Worm (Caenorhabditis elegans) whole organism, L4 larva: ENCODE data around the gene K06H6.1.

Experiments
- F44E2.7 ChIP-seq: fragments of 200-800 bp; sonication (Bioruptor generic); IDR thresholded peaks from 2 replicates; pipeline ENCODE4 v2.1.2; 2022; ENCODE audit warnings: missing genetic modification characterization, missing compliant biosample characterization
- F49E8.2 ChIP-seq: sonication (generic microtip); optimal IDR thresholded peaks from 2 replicates; lab custom pipeline; 2016; ENCODE audit warnings: missing compliant biosample characterization, mild to moderate bottlenecking, missing genetic modification characterization, borderline replicate concordance
- R02D3.7 ChIP-seq: fragments of 150-350 bp; sonication (generic microtip); optimal IDR thresholded peaks from 3 replicates; lab custom pipeline; 2014; ENCODE audit warnings: missing biosample characterization, missing genetic modification characterization
- Y5F2A.4 ChIP-seq: fragments of 200-800 bp; sonication (Bioruptor generic); optimal IDR thresholded peaks from 2 replicates; lab custom pipeline; 2018; ENCODE audit warnings: mild to moderate bottlenecking, missing genetic modification characterization, missing compliant biosample characterization
- aha-1 ChIP-seq: fragments of 150-350 bp; peaks from one replicate; lab custom pipeline; 2014; ENCODE audit warnings: missing biosample characterization, missing genetic modification characterization
- arid-1 ChIP-seq: fragments of 200-800 bp; sonication (Bioruptor generic); conservative IDR thresholded peaks from 2 replicates; pipeline ENCODE4 v1.3.6; 2022; ENCODE audit warnings: missing genetic modification reagents, missing genetic modification characterization, missing compliant biosample characterization
- ceh-20 ChIP-seq: fragments of 200-800 bp; sonication (Bioruptor generic); IDR thresholded peaks from 2 replicates; pipeline ENCODE4 v1.3.6; 2022; ENCODE audit warnings: missing genetic modification reagents, missing genetic modification characterization, missing compliant biosample characterization
- daf-16 ChIP-seq, 3 experiments: sonication (generic microtip); optimal IDR thresholded peaks; 2 replicates each; lab custom pipeline; 2016 to 2017; ENCODE audit warnings: missing genetic modification characterization in 3 of 3, missing genetic modification reagents in 3 of 3, mild to moderate bottlenecking in 2 of 3, missing compliant biosample characterization in 2 of 3, missing biosample characterization in 1 of 3, moderate library complexity in 1 of 3
- duxl-1 ChIP-seq: sonication (generic microtip); optimal IDR thresholded peaks from 2 replicates; lab custom pipeline; 2016; ENCODE audit warnings: mild to moderate bottlenecking, missing genetic modification characterization, moderate library complexity, missing compliant biosample characterization; ENCODE audit not compliant: poor library complexity
- dve-1 ChIP-seq: sonication (generic microtip); optimal IDR thresholded peaks from 2 replicates; lab custom pipeline; 2017; ENCODE audit warnings: antibody characterized with exemption, mild to moderate bottlenecking, missing genetic modification characterization, missing compliant biosample characterization; ENCODE audit not compliant: insufficient read depth
- egl-27 ChIP-seq: sonication (generic microtip); optimal IDR thresholded peaks from 3 replicates; lab custom pipeline; 2017; ENCODE audit warnings: missing biosample characterization, missing genetic modification reagents, missing genetic modification characterization
- egl-43 ChIP-seq: fragments of 200-800 bp; sonication (Bioruptor generic); IDR thresholded peaks from 2 replicates; pipeline ENCODE4 v1.3.6; 2022; ENCODE audit warnings: missing genetic modification reagents, missing genetic modification characterization, missing compliant biosample characterization
- fos-1 ChIP-seq: fragments of 150-350 bp; optimal IDR thresholded peaks from 2 replicates; lab custom pipeline; 2014; ENCODE audit warnings: missing biosample characterization, missing genetic modification characterization
- hlh-30 ChIP-seq: sonication (generic microtip); optimal IDR thresholded peaks from 2 replicates; lab custom pipeline; 2017; ENCODE audit warnings: antibody characterized with exemption, mild to moderate bottlenecking, missing genetic modification characterization, missing compliant biosample characterization; ENCODE audit not compliant: insufficient read depth
- jun-1 ChIP-seq: fragments of 150-350 bp; optimal IDR thresholded peaks from 2 replicates; lab custom pipeline; 2014; ENCODE audit warnings: missing biosample characterization, missing genetic modification reagents, missing genetic modification characterization
- lim-7 ChIP-seq: fragments of 200-800 bp; sonication (Bioruptor generic); IDR thresholded peaks from 2 replicates; pipeline ENCODE4 v1.3.6; 2022; ENCODE audit warnings: missing genetic modification characterization, missing compliant biosample characterization
- lin-1 ChIP-seq: fragments of 200-800 bp; sonication (Bioruptor generic); IDR thresholded peaks from 2 replicates; pipeline ENCODE4 v1.3.6; 2022; ENCODE audit warnings: missing genetic modification reagents, missing genetic modification characterization, missing compliant biosample characterization
- lin-13 ChIP-seq: fragments of 150-350 bp; optimal IDR thresholded peaks from 2 replicates; lab custom pipeline; 2014; ENCODE audit warnings: missing biosample characterization, missing genetic modification reagents, missing genetic modification characterization
- lin-38 ChIP-seq: fragments of 200-800 bp; sonication (Bioruptor generic); IDR thresholded peaks from 2 replicates; pipeline ENCODE4 v1.3.6; 2022; ENCODE audit warnings: missing genetic modification reagents, missing genetic modification characterization, missing compliant biosample characterization
- madf-9 ChIP-seq: fragments of 200-800 bp; sonication (Bioruptor generic); conservative IDR thresholded peaks from 2 replicates; pipeline ENCODE4 v1.3.6; 2022; ENCODE audit warnings: missing genetic modification reagents, missing genetic modification characterization, missing compliant biosample characterization
- mdl-1 ChIP-seq, 2 experiments: fragments of 150-350 bp in 1 of 2; sonication (generic microtip) in 1 of 2; optimal IDR thresholded peaks; 2 replicates each; lab custom pipeline; 2014 to 2017; ENCODE audit warnings: missing biosample characterization in 2 of 2, missing genetic modification characterization in 2 of 2
- nhr-111 ChIP-seq: fragments of 200-800 bp; sonication (Bioruptor generic); optimal IDR thresholded peaks from 2 replicates; lab custom pipeline; 2018; ENCODE audit warnings: mild to moderate bottlenecking, missing genetic modification characterization, missing compliant biosample characterization
- nhr-41 ChIP-seq: fragments of 200-800 bp; sonication (Bioruptor generic); IDR thresholded peaks from 2 replicates; pipeline ENCODE4 v1.3.6; 2022; ENCODE audit warnings: missing genetic modification reagents, missing genetic modification characterization, missing compliant biosample characterization
- nhr-42 ChIP-seq: fragments of 200-800 bp; sonication (Bioruptor generic); IDR thresholded peaks from 2 replicates; pipeline ENCODE4 v1.3.6; 2022; ENCODE audit warnings: missing genetic modification characterization, missing compliant biosample characterization
- php-3 ChIP-seq: fragments of 200-800 bp; sonication (Bioruptor generic); IDR thresholded peaks from 2 replicates; pipeline ENCODE4 v1.3.6; 2022; ENCODE audit warnings: missing genetic modification reagents, missing genetic modification characterization, missing compliant biosample characterization
- pqm-1 ChIP-seq: sonication (generic microtip); optimal IDR thresholded peaks from 2 replicates; lab custom pipeline; 2017; ENCODE audit warnings: missing biosample characterization, missing genetic modification characterization
- saeg-2 ChIP-seq: fragments of 200-800 bp; sonication (Bioruptor generic); IDR thresholded peaks from 2 replicates; pipeline ENCODE4 v1.3.6; 2022; ENCODE audit warnings: missing genetic modification reagents, missing genetic modification characterization, missing compliant biosample characterization
- set-16 ChIP-seq: fragments of 200-800 bp; sonication (Bioruptor generic); IDR thresholded peaks from 2 replicates; pipeline ENCODE4 v1.3.6; 2022; ENCODE audit warnings: missing genetic modification reagents, missing genetic modification characterization, missing compliant biosample characterization
- snpc-1.2 ChIP-seq: fragments of 200-800 bp; sonication (Bioruptor generic); IDR thresholded peaks from 2 replicates; pipeline ENCODE4 v1.3.6; 2022; ENCODE audit warnings: missing genetic modification reagents, missing genetic modification characterization, missing compliant biosample characterization
- snpc-4 ChIP-seq: fragments of 150-350 bp; optimal IDR thresholded peaks from 2 replicates; lab custom pipeline; 2014; ENCODE audit warnings: missing biosample characterization, missing genetic modification characterization
- spr-1 ChIP-seq: sonication (generic microtip); optimal IDR thresholded peaks from 2 replicates; lab custom pipeline; 2016; ENCODE audit warnings: mild to moderate bottlenecking, missing genetic modification characterization, missing compliant biosample characterization
- unc-130 ChIP-seq: sonication (generic microtip); optimal IDR thresholded peaks from 2 replicates; lab custom pipeline; 2016; ENCODE audit warnings: missing genetic modification reagents, missing genetic modification characterization, missing compliant biosample characterization
- unc-39 ChIP-seq: sonication (generic microtip); optimal IDR thresholded peaks from 2 replicates; lab custom pipeline; 2017; ENCODE audit warnings: missing biosample characterization, missing genetic modification characterization
- unc-62 ChIP-seq, 3 experiments: fragments of 150-350 bp in 1 of 3; sonication (generic microtip); optimal IDR thresholded peaks in 2 of 3; peaks in 1 of 3; 1 replicate in 1 of 3; 2 replicates in 2 of 3; lab custom pipeline; 2014 to 2017; ENCODE audit warnings: missing biosample characterization in 3 of 3, missing genetic modification characterization in 3 of 3, missing genetic modification reagents in 3 of 3, missing genotype in 1 of 3
- zfp-3 ChIP-seq: fragments of 200-800 bp; sonication (Bioruptor generic); conservative IDR thresholded peaks from 2 replicates; pipeline ENCODE4 v1.3.6; 2022; ENCODE audit warnings: missing genetic modification reagents, missing genetic modification characterization, missing compliant biosample characterization
- zip-2 ChIP-seq: fragments of 150-350 bp; optimal IDR thresholded peaks from 2 replicates; lab custom pipeline; 2014; ENCODE audit warnings: missing biosample characterization, missing genetic modification characterization

The K06H6.1 gene

DNA sequence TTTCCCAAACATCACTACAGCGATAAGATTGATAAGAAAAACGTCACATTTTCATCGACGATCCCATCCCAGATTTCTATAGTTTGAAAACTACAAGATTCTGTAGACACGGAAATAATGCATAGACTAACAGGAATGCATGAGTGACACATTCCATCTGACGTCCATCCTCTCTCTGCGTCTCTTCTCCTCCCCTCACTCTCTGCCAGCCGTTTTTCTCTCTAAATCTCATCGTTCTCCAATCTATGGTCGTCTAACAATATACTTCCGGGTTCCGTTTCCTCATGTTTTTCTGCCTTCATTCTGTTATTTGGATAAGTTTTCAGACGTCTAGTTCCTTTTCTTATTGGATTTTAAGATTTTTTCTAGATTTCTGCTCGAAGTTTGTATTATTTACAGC is 31.1 kb downstream of the K06H6.1 start, which contains the start of gene F48G7.4 (continued):
- TF ChIP-seq fos-1 (tag; lab: Kevin White, UChicago), result no peak
- no peak for TF ChIP-seq lin-38 (GFP tag; lab: Robert Waterston, UW)
- TF ChIP-seq, all 104 proteins: peak for 23

DNA sequence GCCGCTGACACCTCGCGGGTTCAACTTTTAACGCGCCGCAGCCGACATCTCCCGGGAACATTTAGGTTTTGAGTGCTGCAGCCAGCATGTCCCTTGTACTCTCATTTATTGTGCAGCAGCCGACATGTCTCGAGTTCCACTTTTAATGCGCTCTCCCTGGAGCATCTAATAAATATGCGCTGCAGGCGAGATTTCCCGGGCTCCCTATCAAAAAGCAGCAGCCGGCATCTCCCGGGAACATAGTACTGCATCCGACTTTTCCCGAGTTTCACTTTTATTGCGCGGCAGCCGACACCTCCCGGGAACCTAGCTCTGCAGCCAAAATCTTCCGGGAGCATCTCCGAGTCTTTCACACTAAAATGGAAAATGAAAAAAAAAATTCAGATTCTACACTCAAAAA is 33.1 kb downstream of the K06H6.1 start:
- TF ChIP-seq zip-2, result no peak
- no peak for TF ChIP-seq spr-1 (tag; lab: Kevin White, UChicago)
- peak; percentile 3 for TF ChIP-seq aha-1 (tag; lab: Kevin White, UChicago)
- peak; percentile 51 for TF ChIP-seq set-16 (GFP tag; lab: Robert Waterston, UW)
- TF ChIP-seq madf-9 (GFP tag; lab: Robert Waterston, UW), result no peak

DNA sequence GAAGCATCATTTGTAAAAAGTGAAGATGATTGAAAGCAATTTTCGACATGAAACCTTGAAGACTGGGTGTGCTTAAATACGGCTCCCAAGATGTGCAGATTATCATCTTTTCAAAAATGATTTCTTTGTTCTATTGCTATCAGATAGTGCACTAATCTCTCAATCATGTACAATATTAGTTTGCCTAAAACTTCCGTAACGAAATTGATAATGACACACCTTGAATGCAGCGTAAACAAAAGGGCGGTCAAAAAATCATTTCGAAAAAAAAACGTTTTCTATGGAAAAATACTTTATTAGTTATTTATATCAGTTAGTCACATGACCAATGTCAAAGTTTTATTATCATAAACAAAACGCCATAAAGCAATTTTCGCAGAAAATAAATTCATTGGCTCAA is 35.0 kb downstream of the K06H6.1 start, which contains the start of gene F48G7.5:
Gene F48G7.5 (minus strand): TSS at position 34 of the 400 bp plus-strand sequence.
- no peak for TF ChIP-seq egl-27 (tag; lab: Kevin White, UChicago)
- peak; percentile 26 for TF ChIP-seq pqm-1 (tag; lab: Kevin White, UChicago)
- peak; percentile 6 for TF ChIP-seq dve-1 (tag; lab: Kevin White, UChicago)
- TF ChIP-seq daf-16 (GFP tag; optimal IDR thresholded peaks at IDR 0.05; lab: Kevin White, UChicago), result no peak
- TF ChIP-seq daf-16 (tag; optimal IDR thresholded peaks at IDR 0.05; lab: Kevin White, UChicago), result peak; percentile 78

DNA sequence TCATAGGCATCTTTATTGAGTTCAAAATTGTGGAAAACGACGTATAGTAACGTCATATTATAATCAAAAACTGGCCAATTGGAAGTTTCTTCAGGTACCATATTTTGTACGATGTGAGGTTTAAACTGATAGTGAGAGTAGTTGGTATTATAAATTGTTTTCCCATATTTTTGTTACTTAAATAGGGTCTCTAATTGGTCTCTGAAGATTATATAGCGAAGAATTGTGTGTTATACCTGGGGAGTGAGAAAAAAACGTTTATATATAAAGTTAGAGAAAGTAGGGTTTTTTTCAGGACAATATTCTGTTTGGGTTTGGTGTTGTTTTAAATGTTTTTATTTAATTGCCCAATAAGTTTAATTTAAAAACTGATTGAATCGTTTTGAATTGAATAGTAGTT is 37.0 kb downstream of the K06H6.1 start, which contains the start of gene srt-17:
Gene srt-17 (minus strand): TSS at position 101 of the 400 bp plus-strand sequence.
- TF ChIP-seq set-16 (GFP tag; lab: Robert Waterston, UW) (no peak), jun-1 (tag; lab: Kevin White, UChicago) (no peak), F49E8.2 (no peak), unc-39 (no peak), saeg-2 (GFP tag; lab: Robert Waterston, UW) (no peak), snpc-4 (tag; lab: Kevin White, UChicago) (no peak), lim-7 (no peak)

- peak in 1 of 2 experiments; percentile 29 for TF ChIP-seq unc-62 (GFP tag; optimal IDR thresholded peaks at IDR 0.05 in 1 of 2; lab: Kevin White, UChicago)
- no peak for TF ChIP-seq unc-62 (tag; optimal IDR thresholded peaks at IDR 0.05; lab: Kevin White, UChicago)
- TF ChIP-seq dve-1 (tag; lab: Kevin White, UChicago), result no peak
- no peak for TF ChIP-seq daf-16 (GFP tag; optimal IDR thresholded peaks at IDR 0.05; lab: Kevin White, UChicago)
- peak; percentile 10 for TF ChIP-seq daf-16 (tag; optimal IDR thresholded peaks at IDR 0.05; lab: Kevin White, UChicago)
Measured at ce11 chrV:626321-626720, 38.4 kb downstream of the K06H6.1 start, which contains the start of gene F48G7.7. Gene F48G7.7, minus strand, starts transcription at chrV:626421.

- no peak for TF ChIP-seq nhr-111 (GFP tag; lab: Kevin White, UChicago)
- TF ChIP-seq nhr-42 (GFP tag; lab: Robert Waterston, UW), result no peak
- no peak for TF ChIP-seq daf-16 (GFP tag; optimal IDR thresholded peaks at IDR 0.05; lab: Kevin White, UChicago)
- TF ChIP-seq daf-16 (tag; optimal IDR thresholded peaks at IDR 0.05; lab: Kevin White, UChicago), result no peak
- TF ChIP-seq ceh-20 (GFP tag; lab: Robert Waterston, UW), result no peak
- no peak for TF ChIP-seq nhr-41 (GFP tag; lab: Robert Waterston, UW)
- TF ChIP-seq F44E2.7 (GFP tag; lab: Robert Waterston, UW), result no peak
- TF ChIP-seq F49E8.2, result no peak
- no peak for TF ChIP-seq pqm-1 (tag; lab: Kevin White, UChicago)
Measured at ce11 chrV:627585-627984, 39.7 kb downstream of the K06H6.1 start, which contains the start of gene F48G7.8. Gene F48G7.8, minus strand, starts transcription at chrV:627685.

ce11 chrV:628527-628926 is 40.6 kb downstream of the K06H6.1 start, which contains the start of gene F48G7.9:
Gene F48G7.9, minus strand, starts transcription at chrV:628627.
- no peak for TF ChIP-seq zfp-3 (GFP tag; lab: Robert Waterston, UW)
- no peak for TF ChIP-seq egl-43 (GFP tag; lab: Robert Waterston, UW)
- no peak for TF ChIP-seq Y5F2A.4 (GFP tag; lab: Kevin White, UChicago)
- no peak for TF ChIP-seq R02D3.7 (tag; lab: Kevin White, UChicago)
- no peak for TF ChIP-seq php-3 (GFP tag; lab: Robert Waterston, UW)
- TF ChIP-seq lin-1 (GFP tag; lab: Robert Waterston, UW), result no peak
- no peak for TF ChIP-seq arid-1 (GFP tag; lab: Robert Waterston, UW)
- no peak for TF ChIP-seq unc-130 (GFP tag; lab: Kevin White, UChicago)
- TF ChIP-seq hlh-30 (tag; lab: Kevin White, UChicago), result no peak
- TF ChIP-seq mdl-1 (tag; optimal IDR thresholded peaks at IDR 0.05; lab: Kevin White, UChicago), result no peak
- no peak for TF ChIP-seq lin-13 (GFP tag; lab: Kevin White, UChicago)
- TF ChIP-seq duxl-1 (tag; lab: Kevin White, UChicago), result no peak
- no peak for TF ChIP-seq snpc-1.2 (GFP tag; lab: Robert Waterston, UW)
